ENCODE assay signal across 5 worm cellular contexts in the genomic region with DNA sequence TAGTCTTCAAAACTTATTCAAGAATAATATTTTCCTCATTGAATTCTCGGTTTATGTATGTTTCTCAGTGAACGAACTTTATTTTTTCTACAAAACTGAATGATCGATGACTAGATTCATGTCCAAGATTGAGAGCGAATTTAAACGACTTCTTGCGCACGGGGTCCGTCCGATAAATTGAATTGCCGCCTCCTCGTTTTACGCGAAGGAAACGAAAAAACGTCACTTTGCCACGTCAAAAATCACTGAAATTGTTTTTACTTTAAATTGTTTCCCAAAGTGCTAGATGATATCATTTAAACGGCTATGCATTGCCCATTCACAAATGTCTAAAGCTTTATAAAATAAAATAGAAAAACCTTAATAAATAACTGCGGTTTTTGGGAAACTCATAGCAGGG.
TF ChIP-seq lines count a peak whose summit lies in the region.

No protein-coding gene starts in this region.

TF ChIP-seq in whole organism, L1 larva, 84 proteins besides CTCF, POLR2A, EP300 and RAD21:
- TF ChIP-seq ets-5 (GFP tag; IDR thresholded peaks at IDR 0.05; lab: Robert Waterston, UW) (no peak), fkh-10 (GFP tag; optimal IDR thresholded peaks at IDR 0.05; lab: Kevin White, UChicago) (peak; percentile 79), hpl-2 (GFP tag; optimal IDR thresholded peaks at IDR 0.05; lab: Kevin White, UChicago) (no peak), elt-3 (tag; optimal IDR thresholded peaks at IDR 0.05; lab: Kevin White, UChicago) (no peak), ceh-88 (GFP tag; IDR thresholded peaks at IDR 0.05; lab: Robert Waterston, UW) (no peak), nhr-90 (tag; optimal IDR thresholded peaks at IDR 0.05; lab: Kevin White, UChicago; ENCODE audit: poor library complexity) (no peak), unc-130 (tag; optimal IDR thresholded peaks at IDR 0.05; lab: Kevin White, UChicago) (no peak)
TF ChIP-seq in whole organism, L1 larva: peak in this region for 1.

TF ChIP-seq in whole organism, L2 larva, 48 proteins besides CTCF, POLR2A, EP300 and RAD21:
- TF ChIP-seq sem-4 (tag; optimal IDR thresholded peaks at IDR 0.05; lab: Kevin White, UChicago) (peak; percentile 9), unc-55 (GFP tag; optimal IDR thresholded peaks at IDR 0.05; lab: Kevin White, UChicago) (no peak)

TF ChIP-seq in whole organism, L3 larva, 47 proteins besides CTCF, POLR2A, EP300 and RAD21:
- no peak for TF ChIP-seq mml-1 (tag; optimal IDR thresholded peaks at IDR 0.05; lab: Kevin White, UChicago)
- TF ChIP-seq fkh-10 (GFP tag; optimal IDR thresholded peaks at IDR 0.05; lab: Kevin White, UChicago), result peak; percentile 60
TF ChIP-seq in whole organism, L3 larva: peak in this region for 1.

TF ChIP-seq in whole organism, L4 larva, 104 proteins besides CTCF, POLR2A, EP300 and RAD21:
- TF ChIP-seq fkh-10 (GFP tag; optimal IDR thresholded peaks at IDR 0.05; lab: Kevin White, UChicago) (peak; percentile 72), nhr-76 (tag; optimal IDR thresholded peaks at IDR 0.05; lab: Kevin White, UChicago) (no peak), ceh-28 (tag; optimal IDR thresholded peaks at IDR 0.05; lab: Kevin White, UChicago) (no peak), dve-1 (tag; optimal IDR thresholded peaks at IDR 0.05; lab: Kevin White, UChicago; ENCODE audit: insufficient read depth) (no peak), hmg-1.1 (GFP tag; IDR thresholded peaks at IDR 0.05; lab: Robert Waterston, UW) (no peak), saeg-2 (GFP tag; IDR thresholded peaks at IDR 0.05; lab: Robert Waterston, UW) (no peak), zfp-2 (tag; optimal IDR thresholded peaks at IDR 0.05; lab: Kevin White, UChicago) (no peak)

TF ChIP-seq in whole organism, late embryonic, 69 proteins besides CTCF, POLR2A, EP300 and RAD21:
- TF ChIP-seq unc-42 (tag; optimal IDR thresholded peaks at IDR 0.05; lab: Kevin White, UChicago) (peak; percentile 42), lim-6 (tag; optimal IDR thresholded peaks at IDR 0.05; lab: Kevin White, UChicago) (no peak)
